Worm (Caenorhabditis elegans) whole organism, L1 larva: ENCODE data around the gene C34C12.7.
"Not testable (repeated sequence)": the region's sequence is repeated elsewhere in the genome, so short reads cannot be mapped to it uniquely, and the experiment has no call there.

Experiments
- C04F5.9 ChIP-seq: sonication (generic microtip); optimal IDR thresholded peaks from 2 replicates; lab custom pipeline; 2016; ENCODE audit warnings: missing genetic modification characterization, missing compliant biosample characterization
- F16B12.6 ChIP-seq: fragments of 150-350 bp; optimal IDR thresholded peaks from 2 replicates; lab custom pipeline; 2014; ENCODE audit warnings: missing biosample characterization, missing genetic modification characterization
- alr-1 ChIP-seq: fragments of 200-800 bp; sonication (Bioruptor generic); optimal IDR thresholded peaks from 2 replicates; lab custom pipeline; 2018; ENCODE audit warnings: borderline replicate concordance, mild to moderate bottlenecking, missing genetic modification characterization, missing compliant biosample characterization
- ama-1 ChIP-seq: fragments of 150-350 bp; optimal IDR thresholded peaks from 2 replicates; lab custom pipeline; 2014
- ceh-63 ChIP-seq: fragments of 200-800 bp; sonication (Bioruptor generic); optimal IDR thresholded peaks from 2 replicates; lab custom pipeline; 2018; ENCODE audit warnings: mild to moderate bottlenecking, missing genetic modification characterization, missing compliant biosample characterization
- ceh-88 ChIP-seq: fragments of 200-800 bp; sonication (Bioruptor generic); IDR thresholded peaks from 2 replicates; pipeline ENCODE4 v1.3.6; 2022; ENCODE audit warnings: missing genetic modification characterization, missing compliant biosample characterization
- ceh-90 ChIP-seq: sonication (generic microtip); optimal IDR thresholded peaks from 2 replicates; lab custom pipeline; 2016; ENCODE audit warnings: missing genetic modification characterization, missing compliant biosample characterization
- dsc-1 ChIP-seq: sonication (generic microtip); optimal IDR thresholded peaks from 2 replicates; lab custom pipeline; 2016; ENCODE audit warnings: mild to moderate bottlenecking, missing genetic modification characterization, missing compliant biosample characterization
- efl-1 ChIP-seq, 4 experiments: fragments of 150-350 bp; optimal IDR thresholded peaks in 3 of 4; peaks in 1 of 4; 1 replicate in 1 of 4; 2 replicates in 3 of 4; lab custom pipeline; 2014; ENCODE audit warnings: missing biosample characterization in 2 of 4, missing genetic modification characterization in 2 of 4, missing genetic modification reagents in 2 of 4
- egl-13 ChIP-seq: sonication (generic microtip); optimal IDR thresholded peaks from 2 replicates; lab custom pipeline; 2016; ENCODE audit warnings: missing genotype, missing genetic modification reagents, missing genetic modification characterization, missing compliant biosample characterization
- elt-2 ChIP-seq: sonication (generic microtip); optimal IDR thresholded peaks from 2 replicates; lab custom pipeline; 2016; ENCODE audit warnings: missing genetic modification characterization, mild to moderate bottlenecking, inconsistent platforms, missing compliant biosample characterization, missing genetic modification reagents
- elt-3 ChIP-seq, 6 experiments: fragments of 150-350 bp in 1 of 6; sonication (generic microtip); optimal IDR thresholded peaks; 2 replicates each; lab custom pipeline; 2017 to 2018; ENCODE audit warnings: missing biosample characterization in 6 of 6, missing genetic modification characterization in 6 of 6, inconsistent platforms in 1 of 6
- ets-5 ChIP-seq: fragments of 200-800 bp; sonication (Bioruptor generic); IDR thresholded peaks from 2 replicates; pipeline ENCODE4 v1.3.6; 2022; ENCODE audit warnings: missing genetic modification characterization, missing compliant biosample characterization
- hlh-4 ChIP-seq: sonication (generic microtip); optimal IDR thresholded peaks from 2 replicates; lab custom pipeline; 2016; ENCODE audit warnings: mild to moderate bottlenecking, missing genetic modification characterization, missing compliant biosample characterization
- irx-1 ChIP-seq: sonication (generic microtip); optimal IDR thresholded peaks from 2 replicates; lab custom pipeline; 2016; ENCODE audit warnings: missing genetic modification characterization, missing compliant biosample characterization
- isw-1 ChIP-seq: fragments of 200-800 bp; sonication (Bioruptor generic); IDR thresholded peaks from 2 replicates; pipeline ENCODE4 v1.3.6; 2022; ENCODE audit warnings: missing genetic modification characterization, missing compliant biosample characterization
- jun-1 ChIP-seq: fragments of 150-350 bp; optimal IDR thresholded peaks from 2 replicates; lab custom pipeline; 2014; ENCODE audit warnings: missing biosample characterization, missing genetic modification reagents, missing genetic modification characterization
- lin-35 ChIP-seq, 2 experiments: fragments of 150-350 bp; optimal IDR thresholded peaks; 2 replicates each; lab custom pipeline; 2014; ENCODE audit warnings: missing biosample characterization in 2 of 2, missing genetic modification characterization in 2 of 2, missing genetic modification reagents in 2 of 2
- lsy-2 ChIP-seq, 2 experiments: fragments of 150-350 bp; optimal IDR thresholded peaks; 2 replicates each; lab custom pipeline; 2014; ENCODE audit warnings: missing biosample characterization in 2 of 2, missing genetic modification characterization in 2 of 2
- nhr-11 ChIP-seq: fragments of 150-350 bp; optimal IDR thresholded peaks from 2 replicates; lab custom pipeline; 2014; ENCODE audit warnings: missing biosample characterization, missing genetic modification characterization
- nhr-20 ChIP-seq: sonication (generic microtip); optimal IDR thresholded peaks from 2 replicates; lab custom pipeline; 2016; ENCODE audit warnings: mild to moderate bottlenecking, missing genetic modification characterization, missing compliant biosample characterization
- nhr-237 ChIP-seq: fragments of 150-350 bp; optimal IDR thresholded peaks from 2 replicates; lab custom pipeline; 2014; ENCODE audit warnings: missing biosample characterization, missing genetic modification characterization
- nhr-71 ChIP-seq: sonication (generic microtip); optimal IDR thresholded peaks from 2 replicates; lab custom pipeline; 2016; ENCODE audit warnings: mild to moderate bottlenecking, missing genetic modification characterization, moderate library complexity, missing compliant biosample characterization
- nhr-76 ChIP-seq: sonication (generic microtip); optimal IDR thresholded peaks from 2 replicates; lab custom pipeline; 2017; ENCODE audit warnings: missing biosample characterization, missing genetic modification characterization
- nhr-84 ChIP-seq: sonication (generic microtip); optimal IDR thresholded peaks from 2 replicates; lab custom pipeline; 2017; ENCODE audit warnings: missing biosample characterization, missing genetic modification characterization
- nhr-90 ChIP-seq: sonication (generic microtip); optimal IDR thresholded peaks from 2 replicates; lab custom pipeline; 2016; ENCODE audit warnings: mild to moderate bottlenecking, missing genetic modification characterization, missing compliant biosample characterization; ENCODE audit not compliant: poor library complexity
- pag-3 ChIP-seq: sonication (generic microtip); optimal IDR thresholded peaks from 2 replicates; lab custom pipeline; 2017; ENCODE audit warnings: missing genetic modification characterization, mild to moderate bottlenecking, missing compliant biosample characterization, antibody characterized with exemption, borderline replicate concordance; ENCODE audit not compliant: insufficient read depth
- snu-23 ChIP-seq: sonication (generic microtip); optimal IDR thresholded peaks from 2 replicates; lab custom pipeline; 2016; ENCODE audit warnings: missing genetic modification characterization, missing compliant biosample characterization
- sox-4 ChIP-seq: sonication (generic microtip); optimal IDR thresholded peaks from 2 replicates; lab custom pipeline; 2016; ENCODE audit warnings: missing genetic modification characterization, missing compliant biosample characterization
- tbx-2 ChIP-seq: sonication (generic microtip); optimal IDR thresholded peaks from 2 replicates; lab custom pipeline; 2016; ENCODE audit warnings: missing genetic modification characterization, missing compliant biosample characterization
- tlp-1 ChIP-seq: fragments of 150-350 bp; optimal IDR thresholded peaks from 2 replicates; lab custom pipeline; 2014; ENCODE audit warnings: missing biosample characterization, missing genetic modification characterization
- unc-98 ChIP-seq: fragments of 200-800 bp; sonication (Bioruptor generic); IDR thresholded peaks from 2 replicates; pipeline ENCODE4 v1.3.6; 2022; ENCODE audit warnings: missing genetic modification characterization, missing compliant biosample characterization
- vab-15 ChIP-seq: sonication (generic microtip); optimal IDR thresholded peaks from 2 replicates; lab custom pipeline; 2017; ENCODE audit warnings: missing genotype, mild to moderate bottlenecking, missing genetic modification characterization, missing compliant biosample characterization
- zag-1 ChIP-seq: fragments of 150-350 bp; optimal IDR thresholded peaks from 2 replicates; lab custom pipeline; 2014; ENCODE audit warnings: missing biosample characterization, missing genetic modification characterization
- zip-4 ChIP-seq: fragments of 200-800 bp; sonication (Bioruptor generic); optimal IDR thresholded peaks from 2 replicates; lab custom pipeline; 2018; ENCODE audit warnings: mild to moderate bottlenecking, missing genetic modification characterization, moderate library complexity, missing compliant biosample characterization

C34C12.7 gene

DNA sequence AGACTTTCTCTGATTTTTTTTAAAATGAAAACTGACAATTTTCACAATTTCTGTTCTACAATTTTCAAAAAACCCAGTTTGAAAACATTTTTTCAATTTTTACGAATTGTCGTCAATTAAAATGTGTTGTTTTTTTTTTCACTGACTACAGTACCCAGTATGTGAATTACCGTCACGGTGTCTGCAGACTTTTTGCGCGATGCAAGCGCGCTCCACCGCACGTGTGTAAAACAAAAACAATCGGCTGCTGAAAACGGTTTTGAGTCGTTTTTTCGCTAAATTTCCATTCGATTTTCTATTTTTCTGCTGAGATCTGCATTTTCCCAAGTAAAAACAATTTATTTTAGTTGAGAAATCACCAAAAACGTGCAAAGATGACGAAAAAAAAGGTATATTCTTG lies 31.9 kb downstream of the C34C12.7 start (continued):
- TF ChIP-seq F16B12.6: peak; percentile 100
- no peak for TF ChIP-seq pag-3 (tag; lab: Kevin White, UChicago)
- TF ChIP-seq ceh-88 (GFP tag; lab: Robert Waterston, UW): peak; percentile 96
- TF ChIP-seq zip-4 (GFP tag; lab: Kevin White, UChicago): peak; percentile 93
- peak; percentile 53 for TF ChIP-seq nhr-76 (tag; lab: Kevin White, UChicago)
- TF ChIP-seq nhr-90 (tag; lab: Kevin White, UChicago): peak; percentile 99
- TF ChIP-seq irx-1 (tag; lab: Kevin White, UChicago): peak; percentile 98
- TF ChIP-seq nhr-71 (tag; lab: Kevin White, UChicago): peak; percentile 99
- TF ChIP-seq snu-23 (GFP tag; lab: Kevin White, UChicago): peak; percentile 99
- TF ChIP-seq elt-3 (tag; optimal IDR thresholded peaks at IDR 0.05; lab: Kevin White, UChicago): peak; percentile 48 to 98 (median 89)

DNA sequence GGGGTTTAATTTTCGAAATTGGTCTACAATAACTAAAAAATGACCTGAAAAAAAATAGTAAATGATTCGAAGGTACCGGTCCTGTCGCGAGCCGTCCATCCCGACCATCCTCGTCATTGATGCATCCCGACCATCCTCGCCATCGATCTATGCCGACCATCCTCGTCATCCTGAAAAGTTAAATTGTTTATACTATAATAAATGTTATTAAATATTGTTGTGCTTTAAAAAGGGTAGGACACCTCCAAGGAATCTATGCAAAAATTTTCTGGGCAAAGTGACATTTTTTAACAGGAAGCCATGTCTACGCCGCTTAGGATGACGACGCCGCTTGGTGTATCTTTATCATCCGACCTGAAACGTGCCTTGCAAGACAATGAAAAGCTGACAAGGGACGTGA lies 34.1 kb downstream of the C34C12.7 start, which contains the start of gene C34C12.1:
C34C12.1 (plus strand) TSS at position 301 of the 400 bp plus-strand sequence.
- not testable (repeated sequence) for TF ChIP-seq C04F5.9 (tag; lab: Kevin White, UChicago); ama-1; hlh-4 (tag; lab: Kevin White, UChicago)

DNA sequence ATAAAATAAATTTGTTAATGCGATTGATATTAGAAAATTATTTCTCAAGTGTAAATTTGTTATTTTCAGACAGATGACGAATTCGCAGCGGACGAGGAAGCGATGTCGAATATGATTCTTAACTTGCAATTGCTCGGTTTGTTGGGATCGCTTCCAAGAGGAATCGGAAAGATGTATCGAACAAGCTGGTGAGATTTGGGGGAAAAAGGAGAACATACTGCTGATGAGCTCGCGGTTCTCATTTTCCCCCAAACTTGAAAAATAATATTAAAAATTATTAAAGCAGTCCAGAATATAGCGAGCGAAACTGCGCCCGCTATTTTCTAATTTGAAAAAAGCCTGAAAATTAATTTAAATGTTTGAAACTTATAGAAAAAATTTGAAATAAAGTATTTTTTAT lies 34.7 kb downstream of the C34C12.7 start, which contains the start of gene C34C12.2:
C34C12.2 (plus strand) TSS at position 301 of the 400 bp plus-strand sequence.
- TF ChIP-seq jun-1 (tag; lab: Kevin White, UChicago); ceh-63 (GFP tag; lab: Kevin White, UChicago); unc-98 (GFP tag; lab: Robert Waterston, UW): not testable (repeated sequence)

DNA sequence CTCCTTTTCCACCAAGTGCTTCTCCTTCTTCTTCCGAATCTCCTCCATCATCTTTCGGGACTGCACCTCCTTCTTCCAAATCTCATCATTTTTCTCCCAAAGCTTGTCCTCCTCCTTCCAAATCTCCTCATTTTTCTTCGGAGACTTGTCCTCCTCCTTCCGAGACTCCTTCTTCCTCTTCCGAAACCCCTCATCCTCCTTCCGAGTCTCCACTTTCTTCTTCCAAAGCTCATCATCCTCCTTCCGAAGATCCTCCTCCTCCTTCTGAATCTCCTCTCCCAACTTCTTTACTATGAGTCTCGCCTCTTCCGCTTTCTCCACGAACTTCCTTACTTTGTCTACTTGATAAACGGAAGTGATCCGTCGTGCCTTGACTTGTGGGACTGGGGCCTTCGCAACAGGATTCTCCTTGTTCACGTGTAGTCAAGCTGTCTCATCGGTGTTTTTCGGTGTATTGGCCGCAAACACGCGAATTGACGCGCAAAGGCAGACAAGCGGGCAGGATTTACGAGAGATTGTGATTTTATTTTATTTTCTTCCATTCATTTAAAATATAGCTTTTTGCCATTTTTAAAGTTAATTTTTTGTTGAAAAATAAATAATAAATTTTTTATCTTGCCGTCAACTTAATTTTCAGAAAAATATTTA lies 35.5 kb downstream of the C34C12.7 start, which contains the start of the genes K01A11.3 and C34C12.12:
K01A11.3 (minus strand) TSS at position 51 of the 648 bp plus-strand sequence.
C34C12.12 (plus strand) TSS at position 632 of the 648 bp plus-strand sequence.
- peak in 1 of 2 experiments; percentile 26 for TF ChIP-seq lsy-2 (tag; optimal IDR thresholded peaks at IDR 0.05; lab: Kevin White, UChicago)
- no peak for TF ChIP-seq ets-5 (GFP tag; lab: Robert Waterston, UW)
- peak; percentile 65 for TF ChIP-seq F16B12.6
- no peak for TF ChIP-seq egl-13 (tag; lab: Kevin White, UChicago)
- TF ChIP-seq efl-1 (optimal IDR thresholded peaks at IDR 0.05; lab: Kevin White, UChicago): peak in 1 of 2 experiments; percentile 22
- TF ChIP-seq efl-1 (GFP tag; optimal IDR thresholded peaks at IDR 0.05 in 1 of 2; lab: Kevin White, UChicago): peak in 1 of 2 experiments; percentile 9

DNA sequence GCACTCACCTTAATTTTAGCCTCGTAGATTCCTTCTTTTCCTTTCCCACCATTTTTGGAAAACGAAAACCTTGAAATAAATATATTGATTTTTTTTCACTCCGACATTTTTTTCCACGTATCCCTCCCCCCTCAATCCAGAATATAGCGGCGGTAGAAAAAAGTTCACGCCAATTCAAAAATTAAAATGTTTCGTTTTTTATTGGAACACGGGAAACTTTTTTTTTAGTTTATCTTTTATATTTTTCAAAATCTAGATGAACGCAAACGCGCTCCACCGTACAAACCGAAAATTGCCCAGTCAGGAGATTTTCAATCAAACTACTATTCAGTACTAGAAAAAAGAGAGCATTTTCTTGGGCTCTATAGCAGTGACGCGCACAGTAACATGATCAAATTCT lies 44.0 kb downstream of the C34C12.7 start, which contains the start of gene spe-41:
spe-41 (minus strand) TSS at position 72 of the 400 bp plus-strand sequence.
- no peak for TF ChIP-seq isw-1 (GFP tag; lab: Robert Waterston, UW)
- TF ChIP-seq tbx-2 (tag; lab: Kevin White, UChicago): no peak
- no peak for TF ChIP-seq sox-4
- TF ChIP-seq nhr-237 (tag; lab: Kevin White, UChicago): no peak
- TF ChIP-seq dsc-1 (tag; lab: Kevin White, UChicago): no peak
- TF ChIP-seq nhr-11 (tag; lab: Kevin White, UChicago): no peak
- TF ChIP-seq lin-35 (GFP tag; optimal IDR thresholded peaks at IDR 0.05; lab: Kevin White, UChicago): no peak
- no peak for TF ChIP-seq zag-1 (tag; lab: Kevin White, UChicago)
- no peak for TF ChIP-seq ceh-90
- TF ChIP-seq pag-3 (tag; lab: Kevin White, UChicago): no peak
- no peak for TF ChIP-seq nhr-76 (tag; lab: Kevin White, UChicago)
- TF ChIP-seq elt-2 (tag; lab: Kevin White, UChicago): no peak
- TF ChIP-seq ets-5 (GFP tag; lab: Robert Waterston, UW): no peak
- no peak for TF ChIP-seq alr-1 (tag; lab: Kevin White, UChicago)
- no peak for TF ChIP-seq tlp-1 (tag; lab: Kevin White, UChicago)
- TF ChIP-seq nhr-84 (tag; lab: Kevin White, UChicago): no peak
- TF ChIP-seq vab-15 (tag; lab: Kevin White, UChicago): no peak
- no peak for TF ChIP-seq nhr-20 (tag; lab: Kevin White, UChicago)
